Fruit fly (Drosophila melanogaster) whole organism, adult: Measurements from ENCODE around the gene exex.
A peak's percentile ranks its signal among the peaks of the same experiment; 100 is the strongest.

Experiments used
- CG11617 ChIP-seq: fragments of 200-800 bp; sonication (Bioruptor generic); optimal IDR thresholded peaks from 2 replicates; lab custom pipeline; 2017; ENCODE audit warnings: mild to moderate bottlenecking, missing biosample characterization, missing genetic modification reagents, missing genetic modification characterization
- CG12768 ChIP-seq: fragments of 200-800 bp; sonication (Bioruptor generic); optimal IDR thresholded peaks from 2 replicates; lab custom pipeline; 2017; ENCODE audit warnings: missing biosample characterization, missing genetic modification characterization, mild to moderate bottlenecking, moderate library complexity, missing genetic modification reagents
- CG14711 ChIP-seq: fragments of 200-800 bp; sonication (Bioruptor generic); optimal IDR thresholded peaks from 2 replicates; lab custom pipeline; 2018; ENCODE audit warnings: missing biosample characterization, mild to moderate bottlenecking, missing genetic modification characterization, moderate library complexity
- CG1620 ChIP-seq: fragments of 200-800 bp; sonication (Bioruptor generic); optimal IDR thresholded peaks from 2 replicates; lab custom pipeline; 2016; ENCODE audit warnings: missing biosample characterization, missing genetic modification characterization
- CG33017 ChIP-seq: fragments of 200-800 bp; sonication (Bioruptor generic); optimal IDR thresholded peaks from 2 replicates; lab custom pipeline; 2018; ENCODE audit warnings: missing biosample characterization, mild to moderate bottlenecking, missing genetic modification characterization, moderate library complexity
- CG5204 ChIP-seq: fragments of 200-800 bp; sonication (Bioruptor generic); optimal IDR thresholded peaks from 2 replicates; lab custom pipeline; 2016; ENCODE audit warnings: missing biosample characterization, missing genetic modification characterization
- CG7045 ChIP-seq: fragments of 200-800 bp; sonication (Bioruptor generic); optimal IDR thresholded peaks from 2 replicates; lab custom pipeline; 2017; ENCODE audit warnings: missing biosample characterization, mild to moderate bottlenecking, missing genetic modification characterization
- CG7101 ChIP-seq: fragments of 200-800 bp; sonication (Bioruptor generic); optimal IDR thresholded peaks from 2 replicates; lab custom pipeline; 2018; ENCODE audit warnings: missing biosample characterization, mild to moderate bottlenecking, missing genetic modification characterization, moderate library complexity
- Clk ChIP-seq: fragments of 200-800 bp; sonication (Bioruptor generic); optimal IDR thresholded peaks from 2 replicates; lab custom pipeline; 2017; ENCODE audit warnings: missing biosample characterization, missing genetic modification characterization
- Crg-1 ChIP-seq: fragments of 200-800 bp; sonication (Bioruptor generic); optimal IDR thresholded peaks from 2 replicates; lab custom pipeline; 2016; ENCODE audit warnings: missing biosample characterization, missing genetic modification characterization
- Hr96 ChIP-seq: fragments of 200-800 bp; sonication (Bioruptor generic); optimal IDR thresholded peaks from 2 replicates; lab custom pipeline; 2016; ENCODE audit warnings: missing biosample characterization, missing genetic modification characterization
- Mnt ChIP-seq: fragments of 200-800 bp; sonication (Bioruptor generic); optimal IDR thresholded peaks from 2 replicates; lab custom pipeline; 2016; ENCODE audit warnings: missing biosample characterization, mild to moderate bottlenecking, missing genetic modification characterization
- bab1 ChIP-seq: fragments of 200-800 bp; sonication (Bioruptor generic); optimal IDR thresholded peaks from 3 replicates; lab custom pipeline; 2019; ENCODE audit warnings: missing biosample characterization, mild to moderate bottlenecking, missing genetic modification characterization, moderate library complexity
- cic ChIP-seq: fragments of 200-800 bp; sonication (Bioruptor generic); optimal IDR thresholded peaks from 2 replicates; lab custom pipeline; 2017; ENCODE audit warnings: missing biosample characterization, mild to moderate bottlenecking, missing genetic modification characterization, moderate library complexity
- cnc ChIP-seq, 2 experiments: fragments of >200 bp; optimal IDR thresholded peaks; 2 replicates each; lab custom pipeline; 2017
- kay ChIP-seq: fragments of 200-800 bp; sonication (Bioruptor generic); peaks from one replicate; lab custom pipeline; 2016; ENCODE audit warnings: missing biosample characterization, missing genetic modification characterization, borderline replicate concordance
- ovo ChIP-seq: fragments of 200-800 bp; sonication (Bioruptor generic); optimal IDR thresholded peaks from 2 replicates; lab custom pipeline; 2016; ENCODE audit warnings: missing biosample characterization, missing genetic modification characterization
- pad ChIP-seq: fragments of 200-800 bp; sonication (Bioruptor generic); optimal IDR thresholded peaks from 3 replicates; lab custom pipeline; 2017; ENCODE audit warnings: missing biosample characterization, missing genetic modification characterization, mild to moderate bottlenecking, moderate library complexity, missing genetic modification reagents
- tj ChIP-seq: fragments of 200-800 bp; sonication (Bioruptor generic); optimal IDR thresholded peaks from 3 replicates; lab custom pipeline; 2017; ENCODE audit warnings: missing biosample characterization, mild to moderate bottlenecking, missing genetic modification characterization, moderate library complexity
- toe ChIP-seq: fragments of 200-800 bp; sonication (Bioruptor generic); optimal IDR thresholded peaks from 2 replicates; lab custom pipeline; 2016; ENCODE audit warnings: missing biosample characterization, missing genetic modification characterization

The exex gene

dm6 chr3L:7963549-7963948 lies 15.6 kb downstream of the exex start:
- TF ChIP-seq CG11617 (GFP tag; lab: Kevin White, UChicago) (no peak), CG12768 (no peak), CG14711 (tag; lab: Kevin White, UChicago) (no peak), CG7045 (GFP tag; lab: Kevin White, UChicago) (no peak), kay (GFP tag; lab: Kevin White, UChicago) (no peak), cnc (optimal IDR thresholded peaks at IDR 0.05; lab: Kevin White, UChicago) (no peak), CG7101 (tag; lab: Kevin White, UChicago) (no peak), Crg-1 (GFP tag; lab: Kevin White, UChicago) (no peak), ovo (GFP tag; lab: Kevin White, UChicago) (no peak), CG1620 (no peak), CG5204 (GFP tag; lab: Kevin White, UChicago) (no peak), pad (GFP tag; lab: Kevin White, UChicago) (no peak)

DNA sequence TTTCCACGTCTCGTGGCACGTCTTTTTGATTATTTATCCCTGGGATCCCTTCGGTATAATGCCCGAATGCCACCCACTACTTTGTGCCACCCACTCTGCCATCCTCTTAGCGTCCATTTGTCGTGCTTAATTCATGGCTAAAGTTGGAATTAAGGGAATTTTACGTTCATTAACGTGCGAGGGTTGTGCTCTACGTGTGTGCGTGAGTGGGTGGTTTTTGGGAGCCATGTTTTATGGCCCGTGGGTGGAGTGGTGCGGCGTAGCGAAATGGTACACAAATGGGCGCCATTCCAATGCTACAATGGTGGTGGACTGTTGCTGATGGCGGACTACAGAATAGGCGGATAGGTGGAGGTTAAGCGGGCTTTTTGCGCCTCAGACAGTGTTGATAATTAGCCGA lies 19.2 kb downstream of the exex start:
- TF ChIP-seq CG7101 (tag; lab: Kevin White, UChicago) (no peak), pad (GFP tag; lab: Kevin White, UChicago) (no peak), Crg-1 (GFP tag; lab: Kevin White, UChicago) (no peak)

- TF ChIP-seq CG7101 (tag; lab: Kevin White, UChicago): no peak
- no peak for TF ChIP-seq CG14711 (tag; lab: Kevin White, UChicago)
- TF ChIP-seq CG33017 (tag; lab: Kevin White, UChicago): no peak
- TF ChIP-seq cnc (optimal IDR thresholded peaks at IDR 0.05; lab: Kevin White, UChicago): no peak
- no peak for TF ChIP-seq CG5204 (GFP tag; lab: Kevin White, UChicago)
- TF ChIP-seq CG1620: no peak
- TF ChIP-seq CG12768: no peak
- TF ChIP-seq tj (GFP tag; lab: Kevin White, UChicago): no peak
- no peak for TF ChIP-seq pad (GFP tag; lab: Kevin White, UChicago)
- TF ChIP-seq Mnt (GFP tag; lab: Kevin White, UChicago): no peak
- no peak for TF ChIP-seq bab1 (GFP tag; lab: Kevin White, UChicago)
- TF ChIP-seq kay (GFP tag; lab: Kevin White, UChicago): no peak
- TF ChIP-seq ovo (GFP tag; lab: Kevin White, UChicago): no peak
- TF ChIP-seq cic (GFP tag; lab: Kevin White, UChicago): no peak
- TF ChIP-seq Crg-1 (GFP tag; lab: Kevin White, UChicago): no peak
- no peak for TF ChIP-seq CG11617 (GFP tag; lab: Kevin White, UChicago)
- TF ChIP-seq CG7045 (GFP tag; lab: Kevin White, UChicago): no peak
These were observed 20.5 kb downstream of the exex start for dm6 chr3L:7968422-7969030.

DNA sequence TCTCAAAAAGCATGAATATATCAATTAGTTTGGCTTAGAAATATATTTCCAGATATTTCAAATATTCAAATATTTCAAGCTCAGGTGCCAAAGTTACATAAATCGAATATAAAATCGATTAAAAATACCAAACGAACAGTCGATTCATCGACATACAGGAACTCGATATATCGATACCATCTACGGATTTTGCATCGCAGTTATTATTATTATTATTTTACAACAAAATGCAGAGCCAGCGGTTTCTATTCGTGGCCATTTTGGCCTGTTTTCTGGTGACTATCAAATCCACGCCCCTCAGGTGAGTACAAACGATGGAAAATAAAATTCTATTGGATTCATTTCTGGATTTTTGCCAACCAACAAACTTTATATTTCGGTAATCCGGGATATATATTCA lies 22.5 kb downstream of the exex start, which contains the start of gene RNaseX25:
RNaseX25 (plus strand) TSS at position 147 of the 400 bp plus-strand sequence.
- peak; percentile 60 for TF ChIP-seq bab1 (GFP tag; lab: Kevin White, UChicago)
- TF ChIP-seq tj (GFP tag; lab: Kevin White, UChicago): peak; percentile 93
- TF ChIP-seq Hr96: no peak
- no peak for TF ChIP-seq Clk
- no peak for TF ChIP-seq Crg-1 (GFP tag; lab: Kevin White, UChicago)
- TF ChIP-seq kay (GFP tag; lab: Kevin White, UChicago): no peak
- no peak for TF ChIP-seq ovo (GFP tag; lab: Kevin White, UChicago)
- TF ChIP-seq CG1620: no peak
- TF ChIP-seq pad (GFP tag; lab: Kevin White, UChicago): no peak
- no peak for TF ChIP-seq CG11617 (GFP tag; lab: Kevin White, UChicago)
- TF ChIP-seq CG5204 (GFP tag; lab: Kevin White, UChicago): no peak

dm6 chr3L:7974671-7975281 lies 26.8 kb downstream of the exex start, which contains the start of gene CG8042:
TSS of gene CG8042 (minus strand) at chr3L:7974991.
- TF ChIP-seq CG14711 (tag; lab: Kevin White, UChicago) (no peak), Crg-1 (GFP tag; lab: Kevin White, UChicago) (no peak), cnc (optimal IDR thresholded peaks at IDR 0.05; lab: Kevin White, UChicago) (peak in 1 of 2 experiments; percentile 63), CG7101 (tag; lab: Kevin White, UChicago) (no peak), CG11617 (GFP tag; lab: Kevin White, UChicago) (no peak), bab1 (GFP tag; lab: Kevin White, UChicago) (peak; percentile 25)

DNA sequence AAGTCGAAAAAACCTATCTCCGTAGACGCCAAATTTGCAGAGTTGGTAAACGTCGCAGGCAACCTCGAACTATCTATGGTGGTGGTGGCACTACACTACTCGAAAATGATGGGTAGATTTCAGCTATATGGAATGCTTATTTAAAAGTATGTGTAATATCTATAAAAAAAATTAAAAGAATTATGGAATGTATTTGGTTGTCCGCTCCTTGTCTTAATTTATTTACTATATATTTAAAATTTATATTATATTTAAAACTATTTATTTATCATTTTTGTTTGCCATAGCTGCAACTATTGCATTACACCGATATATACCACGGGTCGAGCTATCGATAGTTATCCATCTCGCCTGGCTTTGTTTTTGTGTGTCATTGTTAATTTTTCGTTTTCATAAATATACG lies 28.1 kb downstream of the exex start, which contains the start of the genes HP4 and CG8209:
HP4 (minus strand) TSS at position 74 of the 403 bp plus-strand sequence.
CG8209 (plus strand) TSS at position 326 of the 403 bp plus-strand sequence.
- TF ChIP-seq Hr96: no peak
- peak; percentile 72 for TF ChIP-seq CG1620
- no peak for TF ChIP-seq CG5204 (GFP tag; lab: Kevin White, UChicago)
- peak; percentile 81 for TF ChIP-seq CG33017 (tag; lab: Kevin White, UChicago)
- peak; percentile 85 for TF ChIP-seq bab1 (GFP tag; lab: Kevin White, UChicago)
- peak; percentile 75 for TF ChIP-seq Clk
- TF ChIP-seq CG14711 (tag; lab: Kevin White, UChicago): peak; percentile 83
- TF ChIP-seq Mnt (GFP tag; lab: Kevin White, UChicago): peak; percentile 71
- TF ChIP-seq toe: no peak
- peak; percentile 85 for TF ChIP-seq CG12768
- peak; percentile 79 for TF ChIP-seq CG7045 (GFP tag; lab: Kevin White, UChicago)
- TF ChIP-seq cic (GFP tag; lab: Kevin White, UChicago): peak; percentile 37
- peak; percentile 90 for TF ChIP-seq CG7101 (tag; lab: Kevin White, UChicago)
- TF ChIP-seq cnc (optimal IDR thresholded peaks at IDR 0.05; lab: Kevin White, UChicago): no peak
- peak; percentile 82 for TF ChIP-seq ovo (GFP tag; lab: Kevin White, UChicago)
- TF ChIP-seq Crg-1 (GFP tag; lab: Kevin White, UChicago): peak; percentile 76
- TF ChIP-seq tj (GFP tag; lab: Kevin White, UChicago): peak; percentile 66
- TF ChIP-seq kay (GFP tag; lab: Kevin White, UChicago): no peak
- peak; percentile 78 for TF ChIP-seq pad (GFP tag; lab: Kevin White, UChicago)
- TF ChIP-seq CG11617 (GFP tag; lab: Kevin White, UChicago): peak; percentile 86
